Fruit fly (Drosophila melanogaster): ENCODE results near the gene cib.
A peak's percentile ranks its signal among the peaks of the same experiment; 100 is the strongest.

Gene cib

DNA sequence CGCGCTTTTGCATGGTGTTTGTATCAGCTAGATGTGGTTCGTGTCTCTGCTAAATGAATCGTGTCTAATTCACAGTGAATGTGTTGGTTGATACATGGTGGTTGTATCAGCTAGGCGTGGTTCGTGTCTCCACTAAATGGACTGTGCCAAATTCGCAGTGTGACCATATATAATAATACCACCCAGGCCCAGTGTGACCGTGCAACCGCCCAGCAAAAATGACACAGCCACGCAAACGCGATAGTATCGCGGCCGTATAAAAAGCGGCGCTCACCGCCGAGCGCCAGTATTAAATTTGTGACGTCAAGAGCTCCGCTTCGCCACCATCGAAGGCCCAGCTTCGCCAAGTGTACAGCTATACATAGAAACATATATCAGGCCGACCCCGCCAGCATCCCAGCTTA is at the start of gene cib (continued):
- TF ChIP-seq her (GFP tag; optimal IDR thresholded peaks at IDR 0.05), result peak; percentile 61
- no peak for TF ChIP-seq lab (GFP tag; optimal IDR thresholded peaks at IDR 0.05)
- peak; percentile 24 for TF ChIP-seq yki (optimal IDR thresholded peaks at IDR 0.05)
- no peak for TF ChIP-seq h (optimal IDR thresholded peaks at IDR 0.05)
- no peak for TF ChIP-seq pfk (GFP tag; optimal IDR thresholded peaks at IDR 0.05)
- TF ChIP-seq D19B (GFP tag; optimal IDR thresholded peaks at IDR 0.05), result no peak
- peak; percentile 68 for TF ChIP-seq HmgD (GFP tag; optimal IDR thresholded peaks at IDR 0.05)
- no peak for TF ChIP-seq CG12219 (GFP tag; optimal IDR thresholded peaks at IDR 0.05)
- TF ChIP-seq cas (GFP tag; IDR thresholded peaks at IDR 0.05), result no peak
- TF ChIP-seq Med (GFP tag), result peak; percentile 87
- peak; percentile 66 for TF ChIP-seq CG12744 (GFP tag; optimal IDR thresholded peaks at IDR 0.05)
- peak; percentile 59 for TF ChIP-seq phol (tag; optimal IDR thresholded peaks at IDR 0.05)
- TF ChIP-seq CG3995 (GFP tag; optimal IDR thresholded peaks at IDR 0.05), result no peak
- TF ChIP-seq Jarid2 (GFP tag; optimal IDR thresholded peaks at IDR 0.05), result peak; percentile 82
- no peak for TF ChIP-seq tio (GFP tag; optimal IDR thresholded peaks at IDR 0.05)
- TF ChIP-seq Taf1 (GFP tag; IDR thresholded peaks at IDR 0.05), result no peak
- no peak for TF ChIP-seq sqz (GFP tag; optimal IDR thresholded peaks at IDR 0.05)
- TF ChIP-seq CG11398 (GFP tag; optimal IDR thresholded peaks at IDR 0.05), result peak; percentile 33
- TF ChIP-seq CG9437 (GFP tag; optimal IDR thresholded peaks at IDR 0.05), result no peak
- peak; percentile 34; the same call in 1 of the 2 replicates for TF ChIP-seq CG6272 (GFP tag; IDR thresholded peaks at IDR 0.05)
- peak; percentile 11 for TF ChIP-seq CG31365 (tag; optimal IDR thresholded peaks at IDR 0.05)
- TF ChIP-seq crc (GFP tag; optimal IDR thresholded peaks at IDR 0.05), result no peak
- peak; percentile 5 for TF ChIP-seq wek (GFP tag; optimal IDR thresholded peaks at IDR 0.05)
- TF ChIP-seq zen2 (GFP tag; IDR thresholded peaks at IDR 0.05; ENCODE audit: partially characterized antibody), result peak; percentile 67; the same call in 2 of the 3 replicates
- peak; percentile 35 for TF ChIP-seq CG11504 (tag; optimal IDR thresholded peaks at IDR 0.05)
- TF ChIP-seq lbe (GFP tag; optimal IDR thresholded peaks at IDR 0.05), result peak; percentile 42
- no peak for TF ChIP-seq sima (GFP tag; optimal IDR thresholded peaks at IDR 0.05)
- TF ChIP-seq CoRest (tag; optimal IDR thresholded peaks at IDR 0.05), result peak; percentile 26
- no peak for TF ChIP-seq Bdp1 (GFP tag; optimal IDR thresholded peaks at IDR 0.05)
- no peak for TF ChIP-seq CG3726 (GFP tag; IDR thresholded peaks at IDR 0.05)
- peak; percentile 81; the same call in 1 of the 2 replicates for TF ChIP-seq ato (GFP tag; IDR thresholded peaks at IDR 0.05; ENCODE audit: partially characterized antibody)
- peak; percentile 37 for TF ChIP-seq Deaf1 (tag; optimal IDR thresholded peaks at IDR 0.05)
- no peak for TF ChIP-seq CG14441 (GFP tag; IDR thresholded peaks at IDR 0.05)
- TF ChIP-seq CG10431 (GFP tag; optimal IDR thresholded peaks at IDR 0.05), result peak; percentile 53
- TF ChIP-seq ham (GFP tag; IDR thresholded peaks at IDR 0.05), result no peak
- peak; percentile 28 for TF ChIP-seq CG8924 (tag; optimal IDR thresholded peaks at IDR 0.05)
- TF ChIP-seq CG5245 (GFP tag; optimal IDR thresholded peaks at IDR 0.05), result no peak
- peak; percentile 37 for TF ChIP-seq stwl (tag; optimal IDR thresholded peaks at IDR 0.05)
- peak; percentile 9 for TF ChIP-seq CG18262 (tag; optimal IDR thresholded peaks at IDR 0.05)
- peak; percentile 84; the same call in 2 of the 3 replicates for TF ChIP-seq mld (GFP tag; IDR thresholded peaks at IDR 0.05; ENCODE audit: partially characterized antibody)
- no peak for TF ChIP-seq fu2 (GFP tag; optimal IDR thresholded peaks at IDR 0.05)
- peak; percentile 10 for TF ChIP-seq Antp (GFP tag; optimal IDR thresholded peaks at IDR 0.05)
- TF ChIP-seq rib (GFP tag; IDR thresholded peaks at IDR 0.05), result 0 out of 2 replicates have a peak, but pooled peaks have one; percentile 32
- peak; percentile 87 for TF ChIP-seq trem (tag; optimal IDR thresholded peaks at IDR 0.05)
- peak; percentile 98 for TF ChIP-seq CG9797 (GFP tag; optimal IDR thresholded peaks at IDR 0.05)
- TF ChIP-seq CG3407 (GFP tag; optimal IDR thresholded peaks at IDR 0.05), result peak; percentile 14
- TF ChIP-seq bcd (GFP tag; optimal IDR thresholded peaks at IDR 0.05), result peak; percentile 8
- no peak for TF ChIP-seq btn (GFP tag; optimal IDR thresholded peaks at IDR 0.05)
- TF ChIP-seq dmrt99B (tag; optimal IDR thresholded peaks at IDR 0.05), result no peak
- TF ChIP-seq luna (GFP tag; optimal IDR thresholded peaks at IDR 0.05), result no peak
- 0 out of 3 replicates have a peak, but pooled peaks have one; percentile 62 for TF ChIP-seq otp (GFP tag; IDR thresholded peaks at IDR 0.05)
- peak; percentile 90 for TF ChIP-seq CG1603 (tag; optimal IDR thresholded peaks at IDR 0.05)
